Fruit fly (Drosophila melanogaster) whole organism, embryonic: ENCODE results near the gene CG31445.

Source experiments
- CoRest ChIP-seq: fragments of 200-800 bp; sonication (Bioruptor generic); optimal IDR thresholded peaks from 3 replicates; lab custom pipeline; 2018; ENCODE audit warnings: missing biosample characterization, mild to moderate bottlenecking, missing genetic modification characterization, moderate library complexity
- Dfd ChIP-seq, 2 experiments: fragments of >200 bp; optimal IDR thresholded peaks; 2 replicates each; lab custom pipeline; 2017; ENCODE audit warnings: missing biosample characterization in 2 of 2, missing genetic modification characterization in 2 of 2
- Eip74EF ChIP-seq, 2 experiments: fragments of 200-800 bp in 1 of 2; fragments of >200 bp in 1 of 2; sonication (Bioruptor generic) in 1 of 2; optimal IDR thresholded peaks; 2 replicates each; lab custom pipeline; 2017 to 2019; ENCODE audit warnings: missing biosample characterization in 2 of 2, missing genetic modification characterization in 2 of 2, mild to moderate bottlenecking in 1 of 2, moderate library complexity in 1 of 2
- NFAT ChIP-seq: fragments of 200-800 bp; sonication (Bioruptor generic); IDR thresholded peaks from 2 replicates; pipeline ENCODE4 v1.3.6; 2022; ENCODE audit warnings: missing biosample characterization, missing genetic modification characterization
- Opbp ChIP-seq: fragments of 200-800 bp; sonication (Bioruptor generic); IDR thresholded peaks from 3 replicates; pipeline ENCODE4 v1.3.6; 2022; ENCODE audit warnings: missing biosample characterization, missing genetic modification characterization; ENCODE audit not compliant: partially characterized antibody
- Pdp1 ChIP-seq, 2 experiments: fragments of 200-800 bp; sonication (Bioruptor generic); optimal IDR thresholded peaks; 3 replicates each; lab custom pipeline; 2016; ENCODE audit warnings: missing biosample characterization in 2 of 2, missing genetic modification characterization in 2 of 2, mild to moderate bottlenecking in 1 of 2, moderate library complexity in 1 of 2
- ac ChIP-seq: fragments of 200-800 bp; sonication (Bioruptor generic); optimal IDR thresholded peaks from 3 replicates; lab custom pipeline; 2017; ENCODE audit warnings: missing biosample characterization, mild to moderate bottlenecking, missing genetic modification characterization
- kay ChIP-seq: fragments of 200-800 bp; sonication (Bioruptor generic); optimal IDR thresholded peaks from 2 replicates; lab custom pipeline; 2016; ENCODE audit warnings: missing biosample characterization, missing genetic modification characterization
- knrl ChIP-seq: fragments of 200-800 bp; sonication (Bioruptor generic); IDR thresholded peaks from 3 replicates; pipeline ENCODE4 v1.3.6; 2022; ENCODE audit warnings: missing biosample characterization, missing genetic modification characterization; ENCODE audit not compliant: partially characterized antibody
- pan ChIP-seq, 4 experiments: fragments of >200 bp in 3 of 4; fragments of 200-800 bp in 1 of 4; sonication (Bioruptor generic) in 1 of 4; optimal IDR thresholded peaks in 3 of 4; IDR thresholded peaks in 1 of 4; 2 replicates each; pipeline versions ENCODE4 v1.3.6 to Lab custom; 2017 to 2022; ENCODE audit warnings: missing biosample characterization in 2 of 4, missing genetic modification characterization in 2 of 4, mixed read lengths in 1 of 4
- pum ChIP-seq: fragments of 200-800 bp; sonication (Bioruptor generic); optimal IDR thresholded peaks from 2 replicates; lab custom pipeline; 2016; ENCODE audit warnings: missing biosample characterization, missing genetic modification characterization
- sim ChIP-seq: fragments of 200-800 bp; sonication (Bioruptor generic); IDR thresholded peaks from 2 replicates; pipeline ENCODE4 v1.3.6; 2022; ENCODE audit warnings: missing biosample characterization, missing genetic modification characterization
- usp ChIP-seq: fragments of >200 bp; optimal IDR thresholded peaks from 2 replicates; lab custom pipeline; 2017; ENCODE audit warnings: missing biosample characterization, missing genetic modification characterization

- TF ChIP-seq Eip74EF (GFP tag; optimal IDR thresholded peaks at IDR 0.05; lab: Kevin White, UChicago) (no peak), Dfd (GFP tag; optimal IDR thresholded peaks at IDR 0.05; lab: Kevin White, UChicago) (no peak), Opbp (no peak), knrl (no peak), pum (GFP tag; lab: Kevin White, UChicago) (no peak), Pdp1 (GFP tag; optimal IDR thresholded peaks at IDR 0.05; lab: Kevin White, UChicago) (no peak), usp (no peak), kay (no peak), ac (GFP tag; lab: Kevin White, UChicago) (no peak), CoRest (tag; lab: Kevin White, UChicago) (no peak), NFAT (GFP tag; lab: Robert Waterston, UW) (no peak), pan (optimal IDR thresholded peaks at IDR 0.05; lab: Kevin White, UChicago) (no peak), pan (GFP tag; optimal IDR thresholded peaks at IDR 0.05 in 1 of 2, IDR thresholded peaks at IDR 0.05 in 1 of 2) (peak in 1 of 2 experiments; percentile 31), sim (GFP tag; lab: Robert Waterston, UW) (no peak)
Measured at dm6 chr3R:29290588-29291530, 46.2 kb upstream of the CG31445 start.
